Fruit fly (Drosophila melanogaster) whole organism, embryonic: ENCODE results near the gene CG14362.
A peak's percentile ranks its signal among the peaks of the same experiment; 100 is the strongest.

Source experiments
- CG11456 ChIP-seq: fragments of 200-800 bp; sonication (Bioruptor generic); IDR thresholded peaks from 3 replicates; pipeline ENCODE4 v1.3.6; 2022; ENCODE audit warnings: missing biosample characterization, missing genetic modification characterization
- Doc3 ChIP-seq: fragments of 200-800 bp; sonication (Bioruptor generic); IDR thresholded peaks from 3 replicates; pipeline ENCODE4 v1.3.6; 2022; ENCODE audit warnings: missing biosample characterization, missing genetic modification characterization; ENCODE audit not compliant: partially characterized antibody
- HLHmδ ChIP-seq: fragments of 200-800 bp; sonication (Bioruptor generic); optimal IDR thresholded peaks from 2 replicates; lab custom pipeline; 2018; ENCODE audit warnings: missing biosample characterization, mild to moderate bottlenecking, missing genetic modification characterization, moderate library complexity
- Hr78 ChIP-seq, 2 experiments: fragments of 200-800 bp in 1 of 2; fragments of >200 bp in 1 of 2; sonication (Bioruptor generic) in 1 of 2; optimal IDR thresholded peaks; 2 replicates each; lab custom pipeline; 2017 to 2019; ENCODE audit warnings: missing biosample characterization in 2 of 2, missing genetic modification characterization in 2 of 2, mild to moderate bottlenecking in 1 of 2, moderate library complexity in 1 of 2
- ara ChIP-seq: fragments of 200-800 bp; sonication (Bioruptor generic); IDR thresholded peaks from 2 replicates; pipeline ENCODE4 v1.3.6; 2022; ENCODE audit warnings: missing biosample characterization, missing genetic modification characterization
- bcd ChIP-seq: fragments of 200-800 bp; sonication (Bioruptor generic); optimal IDR thresholded peaks from 2 replicates; lab custom pipeline; 2017; ENCODE audit warnings: missing biosample characterization, mild to moderate bottlenecking, missing genetic modification characterization
- gfzf ChIP-seq: fragments of 200-800 bp; sonication (Bioruptor generic); optimal IDR thresholded peaks from 2 replicates; lab custom pipeline; 2016; ENCODE audit warnings: missing biosample characterization, mild to moderate bottlenecking, missing genetic modification characterization, moderate library complexity

DNA sequence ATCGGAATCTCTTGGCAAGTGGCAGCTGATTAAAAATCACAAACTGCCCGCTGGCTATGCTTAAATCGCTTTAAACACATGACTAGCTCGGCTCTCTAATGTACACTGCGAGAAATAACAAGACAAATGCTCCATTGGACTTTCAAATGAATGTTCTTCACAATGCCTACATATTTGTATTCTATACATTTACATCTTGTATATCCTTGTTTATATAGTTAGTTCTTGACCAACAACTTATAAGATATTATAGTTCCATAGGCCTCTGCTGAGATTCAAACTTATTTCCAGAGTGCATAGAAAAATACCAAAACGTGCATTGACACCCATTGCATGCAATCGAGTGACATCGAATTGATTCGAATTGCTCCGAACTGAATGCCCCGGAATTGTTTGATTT, 37.6 kb upstream of the CG14362 start:
- TF ChIP-seq ara, result peak; percentile 59; the same call in 1 of the 2 replicates
- no peak for TF ChIP-seq bcd (GFP tag; lab: Kevin White, UChicago)
- no peak for TF ChIP-seq HLHmδ (GFP tag; lab: Kevin White, UChicago)
- TF ChIP-seq Hr78 (GFP tag; optimal IDR thresholded peaks at IDR 0.05; lab: Kevin White, UChicago), result no peak
- TF ChIP-seq Doc3, result no peak
- TF ChIP-seq gfzf (GFP tag; lab: Kevin White, UChicago), result no peak
- no peak for TF ChIP-seq CG11456 (GFP tag; lab: Robert Waterston, UW)
